Worm (Caenorhabditis elegans) whole organism, L1 larva: ENCODE data around the gene C25D7.9.

Source experiments
- C16A3.4 ChIP-seq: fragments of 150-350 bp; optimal IDR thresholded peaks from 2 replicates; lab custom pipeline; 2014; ENCODE audit warnings: missing biosample characterization, missing genetic modification characterization
- F16B12.6 ChIP-seq: fragments of 150-350 bp; optimal IDR thresholded peaks from 2 replicates; lab custom pipeline; 2014; ENCODE audit warnings: missing biosample characterization, missing genetic modification characterization
- alr-1 ChIP-seq: fragments of 200-800 bp; sonication (Bioruptor generic); optimal IDR thresholded peaks from 2 replicates; lab custom pipeline; 2018; ENCODE audit warnings: borderline replicate concordance, mild to moderate bottlenecking, missing genetic modification characterization, missing compliant biosample characterization
- aly-2 ChIP-seq: fragments of 150-350 bp; optimal IDR thresholded peaks from 2 replicates; lab custom pipeline; 2014; ENCODE audit warnings: missing biosample characterization, missing genetic modification characterization
- ceh-82 ChIP-seq, 3 experiments: fragments of 150-350 bp in 1 of 3; sonication (generic microtip) in 2 of 3; optimal IDR thresholded peaks; 2 replicates each; lab custom pipeline; 2014 to 2017; ENCODE audit warnings: missing biosample characterization in 3 of 3, missing genetic modification characterization in 3 of 3
- ceh-88 ChIP-seq: fragments of 200-800 bp; sonication (Bioruptor generic); IDR thresholded peaks from 2 replicates; pipeline ENCODE4 v1.3.6; 2022; ENCODE audit warnings: missing genetic modification characterization, missing compliant biosample characterization
- dpl-1 ChIP-seq, 3 experiments: fragments of 150-350 bp in 2 of 3; sonication (generic microtip) in 1 of 3; optimal IDR thresholded peaks; 2 replicates each; lab custom pipeline; 2014 to 2017; ENCODE audit warnings: missing biosample characterization in 3 of 3, missing genetic modification characterization in 3 of 3, missing genetic modification reagents in 3 of 3
- efl-1 ChIP-seq, 4 experiments: fragments of 150-350 bp; optimal IDR thresholded peaks in 3 of 4; peaks in 1 of 4; 1 replicate in 1 of 4; 2 replicates in 3 of 4; lab custom pipeline; 2014; ENCODE audit warnings: missing biosample characterization in 2 of 4, missing genetic modification characterization in 2 of 4, missing genetic modification reagents in 2 of 4
- egl-13 ChIP-seq: sonication (generic microtip); optimal IDR thresholded peaks from 2 replicates; lab custom pipeline; 2016; ENCODE audit warnings: missing genotype, missing genetic modification reagents, missing genetic modification characterization, missing compliant biosample characterization
- elt-2 ChIP-seq: sonication (generic microtip); optimal IDR thresholded peaks from 2 replicates; lab custom pipeline; 2016; ENCODE audit warnings: missing genetic modification characterization, mild to moderate bottlenecking, inconsistent platforms, missing compliant biosample characterization, missing genetic modification reagents
- fkh-10 ChIP-seq: sonication (generic microtip); optimal IDR thresholded peaks from 2 replicates; lab custom pipeline; 2017; ENCODE audit warnings: missing biosample characterization, missing genetic modification reagents, missing genetic modification characterization
- hlh-17 ChIP-seq: fragments of 200-800 bp; sonication (Bioruptor generic); optimal IDR thresholded peaks from 2 replicates; lab custom pipeline; 2018; ENCODE audit warnings: missing genetic modification characterization, mild to moderate bottlenecking, missing compliant biosample characterization, moderate library complexity, borderline replicate concordance
- irx-1 ChIP-seq: sonication (generic microtip); optimal IDR thresholded peaks from 2 replicates; lab custom pipeline; 2016; ENCODE audit warnings: missing genetic modification characterization, missing compliant biosample characterization
- lin-13 ChIP-seq: fragments of 150-350 bp; optimal IDR thresholded peaks from 2 replicates; lab custom pipeline; 2014; ENCODE audit warnings: missing biosample characterization, missing genetic modification reagents, missing genetic modification characterization
- lin-14 ChIP-seq: fragments of 200-800 bp; sonication (Bioruptor generic); optimal IDR thresholded peaks from 2 replicates; lab custom pipeline; 2018; ENCODE audit warnings: mild to moderate bottlenecking, missing genetic modification characterization, moderate library complexity, missing compliant biosample characterization
- lin-35 ChIP-seq, 2 experiments: fragments of 150-350 bp; optimal IDR thresholded peaks; 2 replicates each; lab custom pipeline; 2014; ENCODE audit warnings: missing biosample characterization in 2 of 2, missing genetic modification characterization in 2 of 2, missing genetic modification reagents in 2 of 2
- lir-3 ChIP-seq: sonication (generic microtip); optimal IDR thresholded peaks from 2 replicates; lab custom pipeline; 2016; ENCODE audit warnings: mild to moderate bottlenecking, missing genetic modification characterization, moderate library complexity, missing compliant biosample characterization; ENCODE audit not compliant: poor library complexity
- mef-2 ChIP-seq: fragments of 150-350 bp; optimal IDR thresholded peaks from 2 replicates; lab custom pipeline; 2014; ENCODE audit warnings: missing biosample characterization, missing genetic modification characterization
- nhr-11 ChIP-seq: fragments of 150-350 bp; optimal IDR thresholded peaks from 2 replicates; lab custom pipeline; 2014; ENCODE audit warnings: missing biosample characterization, missing genetic modification characterization
- nhr-47 ChIP-seq: sonication (generic microtip); optimal IDR thresholded peaks from 2 replicates; lab custom pipeline; 2016; ENCODE audit warnings: mild to moderate bottlenecking, missing genetic modification characterization, moderate library complexity, missing compliant biosample characterization
- nhr-77 ChIP-seq: fragments of 150-350 bp; optimal IDR thresholded peaks from 2 replicates; lab custom pipeline; 2014; ENCODE audit warnings: missing biosample characterization, missing genetic modification characterization
- nhr-90 ChIP-seq: sonication (generic microtip); optimal IDR thresholded peaks from 2 replicates; lab custom pipeline; 2016; ENCODE audit warnings: mild to moderate bottlenecking, missing genetic modification characterization, missing compliant biosample characterization; ENCODE audit not compliant: poor library complexity
- pax-3 ChIP-seq: fragments of 200-800 bp; sonication (Bioruptor generic); optimal IDR thresholded peaks from 2 replicates; lab custom pipeline; 2018; ENCODE audit warnings: mild to moderate bottlenecking, missing genetic modification characterization, moderate library complexity, missing compliant biosample characterization
- skn-1 ChIP-seq: fragments of 150-350 bp; optimal IDR thresholded peaks from 2 replicates; lab custom pipeline; 2014; ENCODE audit warnings: missing biosample characterization, missing genetic modification characterization
- snu-23 ChIP-seq: sonication (generic microtip); optimal IDR thresholded peaks from 2 replicates; lab custom pipeline; 2016; ENCODE audit warnings: missing genetic modification characterization, missing compliant biosample characterization
- sox-4 ChIP-seq: sonication (generic microtip); optimal IDR thresholded peaks from 2 replicates; lab custom pipeline; 2016; ENCODE audit warnings: missing genetic modification characterization, missing compliant biosample characterization
- sup-37 ChIP-seq: fragments of 200-800 bp; sonication (Bioruptor generic); optimal IDR thresholded peaks from 2 replicates; lab custom pipeline; 2018; ENCODE audit warnings: mild to moderate bottlenecking, missing genetic modification characterization, missing compliant biosample characterization
- tlp-1 ChIP-seq: fragments of 150-350 bp; optimal IDR thresholded peaks from 2 replicates; lab custom pipeline; 2014; ENCODE audit warnings: missing biosample characterization, missing genetic modification characterization
- unc-130 ChIP-seq: fragments of 150-350 bp; optimal IDR thresholded peaks from 2 replicates; lab custom pipeline; 2017; ENCODE audit warnings: missing biosample characterization, missing genetic modification characterization, inconsistent platforms
- unc-62 ChIP-seq: fragments of 150-350 bp; optimal IDR thresholded peaks from 2 replicates; lab custom pipeline; 2014; ENCODE audit warnings: missing biosample characterization, missing genetic modification reagents, missing genetic modification characterization
- unc-98 ChIP-seq: fragments of 200-800 bp; sonication (Bioruptor generic); IDR thresholded peaks from 2 replicates; pipeline ENCODE4 v1.3.6; 2022; ENCODE audit warnings: missing genetic modification characterization, missing compliant biosample characterization
- vab-15 ChIP-seq: sonication (generic microtip); optimal IDR thresholded peaks from 2 replicates; lab custom pipeline; 2017; ENCODE audit warnings: missing genotype, mild to moderate bottlenecking, missing genetic modification characterization, missing compliant biosample characterization
- xbp-1 ChIP-seq: sonication (generic microtip); optimal IDR thresholded peaks from 2 replicates; lab custom pipeline; 2016; ENCODE audit warnings: missing genetic modification characterization, missing compliant biosample characterization
- ztf-11 ChIP-seq, 2 experiments: sonication (generic microtip); optimal IDR thresholded peaks; 2 replicates each; lab custom pipeline; 2016 to 2017; ENCODE audit warnings: missing genetic modification characterization in 2 of 2, missing biosample characterization in 1 of 2, missing compliant biosample characterization in 1 of 2

Gene C25D7.9

DNA sequence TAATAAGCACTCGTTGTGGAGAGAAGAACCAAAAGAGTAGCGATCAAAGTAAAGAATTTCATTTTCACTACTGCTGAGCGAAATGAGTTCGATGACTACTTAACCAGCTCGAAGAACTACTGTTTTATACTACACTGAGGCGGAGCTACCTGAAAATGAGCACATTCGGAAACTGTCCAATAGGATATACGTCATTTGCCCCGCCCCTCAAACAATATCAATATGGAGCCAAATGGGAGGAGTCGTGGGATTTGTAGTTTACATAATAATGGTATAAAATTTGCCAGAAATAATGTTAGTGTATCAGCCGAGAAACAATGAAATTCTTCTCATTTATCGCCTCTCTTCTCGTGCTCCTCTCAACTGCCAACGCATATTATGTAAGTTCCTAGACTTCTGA is 24.5 kb downstream of the C25D7.9 start, which contains the start of the genes C01G10.5 and C01G10.4:
C01G10.5 (minus strand) TSS at position 101 of the 400 bp plus-strand sequence.
C01G10.4 (plus strand) TSS at position 303 of the 400 bp plus-strand sequence.
- TF ChIP-seq efl-1 (optimal IDR thresholded peaks at IDR 0.05; lab: Kevin White, UChicago): no peak
- TF ChIP-seq efl-1 (GFP tag; optimal IDR thresholded peaks at IDR 0.05 in 1 of 2; lab: Kevin White, UChicago): peak in 1 of 2 experiments; percentile 13
- TF ChIP-seq sup-37 (GFP tag; lab: Kevin White, UChicago): no peak
- TF ChIP-seq, all 84 proteins: peak for 1

DNA sequence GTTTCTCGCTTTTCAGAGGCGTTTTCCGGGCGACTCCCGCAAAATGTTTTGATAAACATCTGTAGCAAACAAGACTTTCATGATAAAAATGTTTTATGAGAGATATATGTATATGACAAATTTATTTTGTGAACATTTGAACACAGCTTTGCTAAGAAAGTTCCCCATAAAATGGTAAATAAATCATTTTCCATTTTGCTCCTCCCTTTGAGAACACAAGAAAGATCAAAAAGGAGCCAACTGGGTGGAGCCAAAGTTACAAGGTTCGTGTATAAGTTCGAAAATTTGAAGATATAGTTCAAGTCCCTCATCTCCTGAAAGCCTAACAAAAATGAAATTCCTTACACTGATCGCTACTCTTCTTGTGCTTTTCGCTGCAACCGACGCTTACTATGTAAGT is 25.5 kb downstream of the C25D7.9 start, which contains the start of gene C01G10.17:
C01G10.17 (plus strand) TSS at position 301 of the 400 bp plus-strand sequence.
- TF ChIP-seq egl-13 (no peak), aly-2 (tag; lab: Kevin White, UChicago) (no peak), tlp-1 (tag; lab: Kevin White, UChicago) (no peak), snu-23 (GFP tag; lab: Kevin White, UChicago) (no peak), F16B12.6 (tag; lab: Kevin White, UChicago) (no peak), skn-1 (tag; lab: Kevin White, UChicago) (no peak), lin-14 (GFP tag; lab: Kevin White, UChicago) (no peak), irx-1 (tag; lab: Kevin White, UChicago) (no peak), ztf-11 (tag; optimal IDR thresholded peaks at IDR 0.05; lab: Kevin White, UChicago) (no peak)

DNA sequence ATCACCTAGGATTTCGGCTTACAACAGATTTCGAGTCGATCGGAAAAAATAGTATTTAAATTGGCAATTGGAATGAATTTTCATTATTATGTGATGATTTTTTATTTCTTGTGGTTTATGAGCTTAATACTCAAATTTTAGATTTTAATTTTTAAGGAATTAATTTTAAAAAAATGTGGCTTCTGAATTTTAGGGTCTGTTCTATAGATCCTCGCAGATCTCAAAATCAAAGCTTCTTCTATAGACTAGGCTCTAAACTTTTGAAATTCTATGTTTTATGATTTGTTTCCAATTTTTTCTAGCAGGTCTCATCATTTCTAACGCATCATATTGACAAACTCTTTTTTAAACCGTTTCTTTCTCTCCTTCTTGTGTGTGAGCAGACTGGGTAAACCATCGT is 27.7 kb downstream of the C25D7.9 start, which contains the start of gene txt-12:
txt-12 (plus strand) TSS at position 301 of the 400 bp plus-strand sequence.
- TF ChIP-seq mef-2 (no peak), nhr-77 (peak; percentile 14)

DNA sequence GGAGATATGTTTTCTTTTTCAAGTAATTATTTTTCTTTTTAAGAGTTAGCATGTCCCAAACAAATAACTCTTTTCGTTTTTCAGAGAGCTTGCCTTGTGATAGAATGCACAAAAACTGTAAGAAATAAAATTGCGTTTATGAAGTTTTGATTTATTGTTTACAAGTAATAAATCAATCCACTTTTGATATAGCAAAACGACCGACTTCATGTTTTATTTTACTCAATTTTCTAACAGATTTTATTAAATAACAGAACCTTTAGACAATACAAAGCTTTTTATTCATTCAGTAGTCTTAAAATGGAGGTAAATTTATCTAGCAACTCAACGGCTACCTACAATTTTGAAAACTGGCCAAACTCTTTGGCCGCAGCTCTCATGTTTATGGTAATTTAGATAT is 29.8 kb downstream of the C25D7.9 start, which contains the start of gene srx-78:
srx-78 (plus strand) TSS at position 301 of the 400 bp plus-strand sequence.
- TF ChIP-seq nhr-47 (no peak), lir-3 (tag; lab: Kevin White, UChicago) (no peak), lin-35 (GFP tag; optimal IDR thresholded peaks at IDR 0.05; lab: Kevin White, UChicago) (no peak), dpl-1 (GFP tag; optimal IDR thresholded peaks at IDR 0.05; lab: Kevin White, UChicago) (no peak), fkh-10 (GFP tag; lab: Kevin White, UChicago) (no peak), ceh-88 (GFP tag; lab: Robert Waterston, UW) (no peak), pax-3 (tag; lab: Kevin White, UChicago) (no peak), irx-1 (tag; lab: Kevin White, UChicago) (no peak), unc-130 (tag; lab: Kevin White, UChicago) (no peak), C16A3.4 (tag; lab: Kevin White, UChicago) (no peak), sup-37 (GFP tag; lab: Kevin White, UChicago) (no peak), unc-98 (GFP tag; lab: Robert Waterston, UW) (no peak)

DNA sequence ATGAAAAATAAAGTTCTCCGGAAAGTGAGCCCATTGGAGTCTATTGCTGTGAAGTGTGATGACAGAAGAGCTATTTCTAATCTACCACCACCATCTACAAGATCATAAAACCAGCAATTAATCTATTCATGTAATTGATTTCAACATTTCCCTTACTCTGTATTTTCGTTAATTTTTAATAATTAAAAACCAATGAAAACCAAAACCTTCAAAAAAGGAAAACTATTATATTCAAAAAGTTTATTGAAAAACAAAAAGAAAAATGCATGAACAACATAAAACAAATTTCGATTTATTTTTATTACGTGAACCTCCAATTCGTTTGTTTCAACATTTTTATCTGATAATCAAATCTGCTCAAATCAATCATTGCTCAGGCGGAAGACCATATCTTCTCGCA is 34.5 kb downstream of the C25D7.9 start, which contains the start of gene C01G10.1:
C01G10.1 (plus strand) TSS at position 301 of the 400 bp plus-strand sequence.
- no peak for TF ChIP-seq unc-62 (GFP tag; lab: Kevin White, UChicago)
- no peak for TF ChIP-seq alr-1 (tag; lab: Kevin White, UChicago)
- TF ChIP-seq vab-15 (tag; lab: Kevin White, UChicago): no peak
- no peak for TF ChIP-seq hlh-17 (GFP tag; lab: Kevin White, UChicago)
- TF ChIP-seq snu-23 (GFP tag; lab: Kevin White, UChicago): no peak
- no peak for TF ChIP-seq lin-13 (GFP tag; lab: Kevin White, UChicago)
- TF ChIP-seq unc-130 (tag; lab: Kevin White, UChicago): no peak
- TF ChIP-seq efl-1 (optimal IDR thresholded peaks at IDR 0.05; lab: Kevin White, UChicago): no peak
- no peak for TF ChIP-seq efl-1 (GFP tag; optimal IDR thresholded peaks at IDR 0.05 in 1 of 2; lab: Kevin White, UChicago)
- no peak for TF ChIP-seq nhr-11
- TF ChIP-seq elt-2: no peak
- TF ChIP-seq nhr-90: no peak
- no peak for TF ChIP-seq fkh-10 (GFP tag; lab: Kevin White, UChicago)
- no peak for TF ChIP-seq ceh-82 (tag; optimal IDR thresholded peaks at IDR 0.05; lab: Kevin White, UChicago)
- TF ChIP-seq xbp-1 (tag; lab: Kevin White, UChicago): no peak
- no peak for TF ChIP-seq mef-2
- TF ChIP-seq sox-4: no peak
- TF ChIP-seq lin-35 (GFP tag; optimal IDR thresholded peaks at IDR 0.05; lab: Kevin White, UChicago): no peak
